Worm (Caenorhabditis elegans) whole organism, young adult: ENCODE measurements around the gene srw-39.

Experiments
- aptf-3 ChIP-seq: fragments of 200-800 bp; sonication (Bioruptor generic); IDR thresholded peaks from 2 replicates; pipeline ENCODE4 v1.3.6; 2022; ENCODE audit warnings: missing genetic modification characterization, missing compliant biosample characterization
- athp-1 ChIP-seq: sonication (generic microtip); optimal IDR thresholded peaks from 2 replicates; lab custom pipeline; 2017; ENCODE audit warnings: mild to moderate bottlenecking, missing genetic modification characterization, missing compliant biosample characterization
- chd-7 ChIP-seq: sonication (generic microtip); optimal IDR thresholded peaks from 2 replicates; lab custom pipeline; 2016; ENCODE audit warnings: mild to moderate bottlenecking, missing genetic modification characterization, moderate library complexity, missing compliant biosample characterization
- efl-1 ChIP-seq: fragments of 150-350 bp; optimal IDR thresholded peaks from 2 replicates; lab custom pipeline; 2014; ENCODE audit warnings: missing biosample characterization, missing genetic modification reagents, missing genetic modification characterization
- lin-35 ChIP-seq, 3 experiments: fragments of 150-350 bp in 2 of 3; sonication (generic microtip) in 1 of 3; optimal IDR thresholded peaks; 2 replicates each; lab custom pipeline; 2014 to 2018; ENCODE audit warnings: missing biosample characterization in 3 of 3, missing genetic modification characterization in 3 of 3, missing genetic modification reagents in 3 of 3
- lir-1 ChIP-seq: fragments of 200-800 bp; sonication (Bioruptor generic); conservative IDR thresholded peaks from 2 replicates; pipeline ENCODE4 v1.3.6; 2022; ENCODE audit warnings: missing genetic modification reagents, missing genetic modification characterization, missing compliant biosample characterization
- madf-10 ChIP-seq: sonication (generic microtip); optimal IDR thresholded peaks from 2 replicates; lab custom pipeline; 2016; ENCODE audit warnings: mild to moderate bottlenecking, missing genetic modification characterization, missing compliant biosample characterization
- nfya-1 ChIP-seq: sonication (generic microtip); optimal IDR thresholded peaks from 2 replicates; lab custom pipeline; 2017; ENCODE audit warnings: antibody characterized with exemption, missing compliant biosample characterization, missing genetic modification characterization, borderline replicate concordance; ENCODE audit not compliant: insufficient read depth
- pha-4 ChIP-seq: fragments of 150-350 bp; sonication (generic microtip); optimal IDR thresholded peaks from 2 replicates; lab custom pipeline; 2014; ENCODE audit warnings: missing biosample characterization, missing genetic modification reagents, missing genetic modification characterization
- snpc-1.1 ChIP-seq: sonication (generic microtip); optimal IDR thresholded peaks from 2 replicates; lab custom pipeline; 2017; ENCODE audit warnings: missing genetic modification characterization, mild to moderate bottlenecking, missing compliant biosample characterization, antibody characterized with exemption, moderate library complexity, missing genotype, missing genetic modification reagents; ENCODE audit not compliant: insufficient read depth
- snpc-4 ChIP-seq, 5 experiments: fragments of 150-350 bp in 1 of 5; sonication (generic microtip) in 4 of 5; optimal IDR thresholded peaks; 2 replicates each; lab custom pipeline; 2014 to 2018; ENCODE audit warnings: missing genetic modification characterization in 5 of 5, missing biosample characterization in 3 of 5, antibody characterized with exemption in 2 of 5, mild to moderate bottlenecking in 2 of 5, missing compliant biosample characterization in 2 of 5, missing genotype in 2 of 5, moderate library complexity in 2 of 5, missing genetic modification reagents in 1 of 5
- unc-62 ChIP-seq: fragments of 150-350 bp; optimal IDR thresholded peaks from 2 replicates; lab custom pipeline; 2014; ENCODE audit warnings: missing biosample characterization, missing genetic modification reagents, missing genetic modification characterization
- zfh-2 ChIP-seq: fragments of 200-800 bp; sonication (Bioruptor generic); conservative IDR thresholded peaks from 2 replicates; pipeline ENCODE4 v1.3.6; 2022; ENCODE audit warnings: missing genetic modification reagents, missing genetic modification characterization, missing compliant biosample characterization
- ztf-3 ChIP-seq: fragments of 200-800 bp; sonication (Bioruptor generic); optimal IDR thresholded peaks from 2 replicates; lab custom pipeline; 2018; ENCODE audit warnings: mild to moderate bottlenecking, missing genetic modification characterization, missing compliant biosample characterization

ce11 chrV:20206086-20206485, 34.2 kb upstream of the srw-39 start, which contains the start of the genes fbxb-59 and srbc-34:
- TF ChIP-seq pha-4 (tag; lab: Kevin White, UChicago) = no peak
- TF ChIP-seq aptf-3 (GFP tag; lab: Robert Waterston, UW) = no peak
- TF ChIP-seq lin-35 (GFP tag; optimal IDR thresholded peaks at IDR 0.05; lab: Kevin White, UChicago) = no peak
- no peak for TF ChIP-seq zfh-2 (GFP tag; lab: Robert Waterston, UW)
- TF ChIP-seq ztf-3 (GFP tag; lab: Kevin White, UChicago) = no peak
- TF ChIP-seq unc-62 (GFP tag; lab: Kevin White, UChicago) = no peak
- no peak for TF ChIP-seq madf-10 (tag; lab: Kevin White, UChicago)
- TF ChIP-seq athp-1 (tag; lab: Kevin White, UChicago) = no peak
- no peak for TF ChIP-seq snpc-4 (GFP tag; optimal IDR thresholded peaks at IDR 0.05; lab: Kevin White, UChicago)
- TF ChIP-seq snpc-4 (tag; optimal IDR thresholded peaks at IDR 0.05; lab: Kevin White, UChicago) = no peak
- no peak for TF ChIP-seq chd-7
- no peak for TF ChIP-seq lir-1 (GFP tag; lab: Robert Waterston, UW)
- no peak for TF ChIP-seq nfya-1 (tag; lab: Kevin White, UChicago)
- no peak for TF ChIP-seq snpc-1.1 (tag; lab: Kevin White, UChicago)
- TF ChIP-seq efl-1 (GFP tag; lab: Kevin White, UChicago) = no peak
